Fruit fly (Drosophila melanogaster) whole organism: Measurements from ENCODE around the gene caps.

Experiments used
- EcR ChIP-seq, 2 experiments: fragments of >200 bp; optimal IDR thresholded peaks; 2 replicates each; lab custom pipeline; 2017; ENCODE audit warnings: missing biosample characterization in 2 of 2, missing genetic modification characterization in 2 of 2, missing genetic modification reagents in 2 of 2
- psq ChIP-seq: fragments of >200 bp; optimal IDR thresholded peaks from 2 replicates; lab custom pipeline; 2017

dm6 chr3L:13182337-13182736, 46.2 kb upstream of the caps start:
- TF ChIP-seq psq (lab: Kevin White, UChicago) (no peak), EcR (GFP tag; optimal IDR thresholded peaks at IDR 0.05; lab: Kevin White, UChicago) (no peak)
